Worm (Caenorhabditis elegans) whole organism, young adult: ENCODE results near the gene sdc-2.

Source experiments
- D2030.7 ChIP-seq: fragments of 200-800 bp; sonication (Bioruptor generic); IDR thresholded peaks from 2 replicates; pipeline ENCODE4 v1.3.6; 2022; ENCODE audit warnings: missing genetic modification reagents, missing genetic modification characterization, missing compliant biosample characterization
- F10E7.11 ChIP-seq: sonication (generic microtip); optimal IDR thresholded peaks from 2 replicates; lab custom pipeline; 2017; ENCODE audit warnings: mild to moderate bottlenecking, missing genetic modification characterization, moderate library complexity, missing compliant biosample characterization
- F23B12.7 ChIP-seq: sonication (generic microtip); optimal IDR thresholded peaks from 2 replicates; lab custom pipeline; 2017; ENCODE audit warnings: missing genetic modification characterization, mild to moderate bottlenecking, missing compliant biosample characterization, antibody characterized with exemption, moderate library complexity; ENCODE audit not compliant: insufficient read depth
- F37B4.10 ChIP-seq: fragments of 200-800 bp; sonication (Bioruptor generic); IDR thresholded peaks from 2 replicates; pipeline ENCODE4 v1.3.6; 2022; ENCODE audit warnings: missing genetic modification characterization, missing compliant biosample characterization
- F57A8.1 ChIP-seq: fragments of 200-800 bp; sonication (Bioruptor generic); optimal IDR thresholded peaks from 2 replicates; lab custom pipeline; 2018; ENCODE audit warnings: mild to moderate bottlenecking, missing genetic modification characterization, moderate library complexity, missing compliant biosample characterization
- F57C9.4 ChIP-seq: sonication (generic microtip); optimal IDR thresholded peaks from 2 replicates; lab custom pipeline; 2017; ENCODE audit warnings: mild to moderate bottlenecking, missing genetic modification characterization, missing compliant biosample characterization
- K12H6.12 ChIP-seq: fragments of 200-800 bp; sonication (Bioruptor generic); optimal IDR thresholded peaks from 2 replicates; lab custom pipeline; 2018; ENCODE audit warnings: mild to moderate bottlenecking, missing genetic modification characterization, missing compliant biosample characterization
- Y53F4B.3 ChIP-seq: fragments of 200-800 bp; sonication (Bioruptor generic); IDR thresholded peaks from 2 replicates; pipeline ENCODE4 v1.3.6; 2022; ENCODE audit warnings: missing genetic modification reagents, missing genetic modification characterization, missing compliant biosample characterization
- Y53G8AR.9 ChIP-seq: fragments of 200-800 bp; sonication (Bioruptor generic); conservative IDR thresholded peaks from 2 replicates; pipeline ENCODE4 v1.3.6; 2022; ENCODE audit warnings: missing genetic modification reagents, missing genetic modification characterization, missing compliant biosample characterization
- Y95B8A.8 ChIP-seq: fragments of 200-800 bp; sonication (Bioruptor generic); IDR thresholded peaks from 2 replicates; pipeline ENCODE4 v1.3.6; 2022; ENCODE audit warnings: missing genetic modification reagents, missing genetic modification characterization, missing compliant biosample characterization
- akir-1 ChIP-seq: fragments of 200-800 bp; sonication (Bioruptor generic); optimal IDR thresholded peaks from 2 replicates; lab custom pipeline; 2018; ENCODE audit warnings: mild to moderate bottlenecking, missing genetic modification characterization, moderate library complexity, missing compliant biosample characterization
- aptf-3 ChIP-seq: fragments of 200-800 bp; sonication (Bioruptor generic); IDR thresholded peaks from 2 replicates; pipeline ENCODE4 v1.3.6; 2022; ENCODE audit warnings: missing genetic modification characterization, missing compliant biosample characterization
- bed-2 ChIP-seq: fragments of 200-800 bp; sonication (Bioruptor generic); IDR thresholded peaks from 2 replicates; pipeline ENCODE4 v1.3.6; 2022; ENCODE audit warnings: missing genetic modification reagents, missing genetic modification characterization, missing compliant biosample characterization
- ceh-91 ChIP-seq: fragments of 200-800 bp; sonication (Bioruptor generic); IDR thresholded peaks from 2 replicates; pipeline ENCODE4 v1.3.6; 2022; ENCODE audit warnings: missing genetic modification reagents, missing genetic modification characterization, missing compliant biosample characterization
- dox-1 ChIP-seq: fragments of 200-800 bp; sonication (Bioruptor generic); IDR thresholded peaks from 2 replicates; pipeline ENCODE4 v1.3.6; 2022; ENCODE audit warnings: missing genetic modification reagents, missing genetic modification characterization, missing compliant biosample characterization
- dpff-1 ChIP-seq: sonication (generic microtip); optimal IDR thresholded peaks from 2 replicates; lab custom pipeline; 2017; ENCODE audit warnings: mild to moderate bottlenecking, missing genetic modification characterization, missing compliant biosample characterization
- dpl-1 ChIP-seq: fragments of 150-350 bp; optimal IDR thresholded peaks from 2 replicates; lab custom pipeline; 2014; ENCODE audit warnings: missing biosample characterization, missing genetic modification reagents, missing genetic modification characterization
- ets-4 ChIP-seq: fragments of 200-800 bp; sonication (Bioruptor generic); optimal IDR thresholded peaks from 2 replicates; lab custom pipeline; 2018; ENCODE audit warnings: mild to moderate bottlenecking, missing genetic modification characterization, missing compliant biosample characterization
- fkh-3 ChIP-seq: sonication (generic microtip); optimal IDR thresholded peaks from 2 replicates; lab custom pipeline; 2016; ENCODE audit warnings: mild to moderate bottlenecking, missing genetic modification characterization, missing compliant biosample characterization
- gei-17 ChIP-seq: fragments of 200-800 bp; sonication (Bioruptor generic); optimal IDR thresholded peaks from 2 replicates; lab custom pipeline; 2018; ENCODE audit warnings: mild to moderate bottlenecking, missing genetic modification characterization, missing compliant biosample characterization
- hmg-1.2 ChIP-seq: fragments of 200-800 bp; sonication (Bioruptor generic); IDR thresholded peaks from 2 replicates; pipeline ENCODE4 v1.3.6; 2022; ENCODE audit warnings: missing genetic modification reagents, missing genetic modification characterization, missing compliant biosample characterization
- let-607 ChIP-seq, 2 experiments: fragments of 200-800 bp in 1 of 2; sonication (Bioruptor generic) in 1 of 2; sonication (generic microtip) in 1 of 2; optimal IDR thresholded peaks; 2 replicates each; lab custom pipeline; 2016 to 2018; ENCODE audit warnings: mild to moderate bottlenecking in 2 of 2, missing compliant biosample characterization in 2 of 2, missing genetic modification characterization in 2 of 2, moderate library complexity in 2 of 2, missing genotype in 1 of 2
- lin-35 ChIP-seq, 3 experiments: fragments of 150-350 bp in 2 of 3; sonication (generic microtip) in 1 of 3; optimal IDR thresholded peaks; 2 replicates each; lab custom pipeline; 2014 to 2018; ENCODE audit warnings: missing biosample characterization in 3 of 3, missing genetic modification characterization in 3 of 3, missing genetic modification reagents in 3 of 3
- madf-6 ChIP-seq: fragments of 200-800 bp; sonication (Bioruptor generic); IDR thresholded peaks from 2 replicates; pipeline ENCODE4 v1.3.6; 2022; ENCODE audit warnings: missing genetic modification reagents, missing genetic modification characterization, missing compliant biosample characterization
- madf-8 ChIP-seq: fragments of 200-800 bp; sonication (Bioruptor generic); conservative IDR thresholded peaks from 2 replicates; pipeline ENCODE4 v1.3.6; 2022; ENCODE audit warnings: missing genetic modification reagents, missing genetic modification characterization, missing compliant biosample characterization
- mcd-1 ChIP-seq: fragments of 200-800 bp; sonication (Bioruptor generic); IDR thresholded peaks from 2 replicates; pipeline ENCODE4 v1.3.6; 2022; ENCODE audit warnings: missing genetic modification reagents, missing genetic modification characterization, missing compliant biosample characterization
- mes-4 ChIP-seq: sonication (generic microtip); optimal IDR thresholded peaks from 2 replicates; lab custom pipeline; 2016; ENCODE audit warnings: missing genotype, missing genetic modification characterization, missing compliant biosample characterization
- nfya-2 ChIP-seq: fragments of 200-800 bp; sonication (Bioruptor generic); IDR thresholded peaks from 2 replicates; pipeline ENCODE4 v1.3.6; 2022; ENCODE audit warnings: missing genetic modification reagents, missing genetic modification characterization, missing compliant biosample characterization
- nhr-120 ChIP-seq: fragments of 200-800 bp; sonication (Bioruptor generic); IDR thresholded peaks from 2 replicates; pipeline ENCODE4 v1.3.6; 2022; ENCODE audit warnings: missing genetic modification characterization, missing compliant biosample characterization
- snpc-4 ChIP-seq, 5 experiments: fragments of 150-350 bp in 1 of 5; sonication (generic microtip) in 4 of 5; optimal IDR thresholded peaks; 2 replicates each; lab custom pipeline; 2014 to 2018; ENCODE audit warnings: missing genetic modification characterization in 5 of 5, missing biosample characterization in 3 of 5, antibody characterized with exemption in 2 of 5, mild to moderate bottlenecking in 2 of 5, missing compliant biosample characterization in 2 of 5, missing genotype in 2 of 5, moderate library complexity in 2 of 5, missing genetic modification reagents in 1 of 5
- xnd-1 ChIP-seq: sonication (generic microtip); optimal IDR thresholded peaks from 2 replicates; lab custom pipeline; 2016; ENCODE audit warnings: missing genotype, missing genetic modification reagents, missing genetic modification characterization, missing compliant biosample characterization
- zfh-2 ChIP-seq: fragments of 200-800 bp; sonication (Bioruptor generic); conservative IDR thresholded peaks from 2 replicates; pipeline ENCODE4 v1.3.6; 2022; ENCODE audit warnings: missing genetic modification reagents, missing genetic modification characterization, missing compliant biosample characterization
- zim-3 ChIP-seq: sonication (generic microtip); optimal IDR thresholded peaks from 2 replicates; lab custom pipeline; 2017; ENCODE audit warnings: mild to moderate bottlenecking, missing genetic modification characterization, moderate library complexity, missing compliant biosample characterization
- ztf-25 ChIP-seq: fragments of 200-800 bp; sonication (Bioruptor generic); IDR thresholded peaks from 2 replicates; pipeline ENCODE4 v1.3.6; 2022; ENCODE audit warnings: missing genetic modification reagents, missing genetic modification characterization, missing compliant biosample characterization

Gene sdc-2

ce11 chrX:11474149-11474585 lies 48.3 kb upstream of the sdc-2 start:
- TF ChIP-seq akir-1 (GFP tag; lab: Kevin White, UChicago), result no peak
- 0 out of 2 replicates have a peak, but pooled peaks have one; percentile 47 for TF ChIP-seq zfh-2 (GFP tag; lab: Robert Waterston, UW)
- TF ChIP-seq madf-8 (GFP tag; lab: Robert Waterston, UW), result no peak
- no peak for TF ChIP-seq Y95B8A.8 (GFP tag; lab: Robert Waterston, UW)
- no peak for TF ChIP-seq mes-4
- TF ChIP-seq F57C9.4 (tag; lab: Kevin White, UChicago), result no peak
- TF ChIP-seq ztf-25 (GFP tag; lab: Robert Waterston, UW), result 0 out of 2 replicates have a peak, but pooled peaks have one; percentile 42
- TF ChIP-seq bed-2 (GFP tag; lab: Robert Waterston, UW), result no peak
- no peak for TF ChIP-seq mcd-1 (GFP tag; lab: Robert Waterston, UW)
- TF ChIP-seq F37B4.10, result 0 out of 2 replicates have a peak, but pooled peaks have one; percentile 22
- no peak for TF ChIP-seq hmg-1.2
- TF ChIP-seq gei-17 (GFP tag; lab: Kevin White, UChicago), result no peak

ce11 chrX:11474605-11475385 lies 47.7 kb upstream of the sdc-2 start:
- TF ChIP-seq lin-35 (GFP tag; optimal IDR thresholded peaks at IDR 0.05; lab: Kevin White, UChicago) (peak in 1 of 3 experiments; percentile 12), Y53G8AR.9 (no peak), D2030.7 (GFP tag; lab: Robert Waterston, UW) (no peak), Y53F4B.3 (no peak)

- no peak for TF ChIP-seq nfya-2 (GFP tag; lab: Robert Waterston, UW)
- TF ChIP-seq dpff-1 (tag; lab: Kevin White, UChicago), result no peak
- TF ChIP-seq dox-1 (GFP tag; lab: Robert Waterston, UW), result no peak
- TF ChIP-seq dpl-1 (GFP tag; lab: Kevin White, UChicago), result no peak
- no peak for TF ChIP-seq nhr-120
- TF ChIP-seq ets-4 (GFP tag; lab: Kevin White, UChicago), result no peak
- TF ChIP-seq snpc-4 (GFP tag; optimal IDR thresholded peaks at IDR 0.05; lab: Kevin White, UChicago), result no peak
- TF ChIP-seq snpc-4 (tag; optimal IDR thresholded peaks at IDR 0.05; lab: Kevin White, UChicago), result no peak
- TF ChIP-seq zim-3, result no peak
- no peak for TF ChIP-seq fkh-3
- TF ChIP-seq xnd-1 (tag; lab: Kevin White, UChicago), result no peak
- no peak for TF ChIP-seq F57A8.1 (GFP tag; lab: Kevin White, UChicago)
- no peak for TF ChIP-seq let-607 (tag; optimal IDR thresholded peaks at IDR 0.05; lab: Kevin White, UChicago)
- TF ChIP-seq madf-6 (GFP tag; lab: Robert Waterston, UW), result no peak
- TF ChIP-seq F10E7.11 (tag; lab: Kevin White, UChicago), result no peak
- no peak for TF ChIP-seq F23B12.7 (tag; lab: Kevin White, UChicago)
- TF ChIP-seq K12H6.12, result no peak
- no peak for TF ChIP-seq ceh-91 (GFP tag; lab: Robert Waterston, UW)
- TF ChIP-seq aptf-3 (GFP tag; lab: Robert Waterston, UW), result no peak
These were observed 46.7 kb upstream of the sdc-2 start for ce11 chrX:11475780-11476179.
